Fruit fly (Drosophila melanogaster): ENCODE measurements around the gene Srp72.

DNA sequence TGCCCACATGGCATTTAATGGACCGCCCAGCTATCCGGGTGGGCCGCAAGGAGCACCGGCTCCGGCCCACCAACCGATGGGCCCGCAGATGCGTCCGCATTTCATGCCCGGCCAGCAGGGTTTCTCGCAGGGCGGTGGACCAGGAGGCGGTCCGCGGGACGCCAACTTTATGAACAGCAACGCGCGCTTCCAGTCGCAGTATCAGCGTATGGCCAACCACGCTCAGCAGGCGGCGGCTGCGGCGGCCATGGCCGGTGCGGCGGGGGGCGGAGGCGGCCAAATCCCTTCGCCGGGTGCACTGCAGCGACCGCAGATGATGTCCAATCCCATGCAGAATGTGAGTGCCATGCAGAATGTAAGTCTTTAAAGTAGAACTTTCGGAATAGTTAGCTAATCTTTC lies 19.7 kb downstream of the Srp72 start:
- TF ChIP-seq CG8478 (optimal IDR thresholded peaks at IDR 0.05) (no peak), CTCF (optimal IDR thresholded peaks at IDR 0.05) (no peak)
